Worm (Caenorhabditis elegans) whole organism, mixed stage, embryonic: Measurements from ENCODE around the gene F38E1.3.

Experiments
- ceh-43 ChIP-seq: fragments of 200-800 bp; sonication (Bioruptor generic); optimal IDR thresholded peaks from 2 replicates; lab custom pipeline; 2018; ENCODE audit warnings: mild to moderate bottlenecking, missing genetic modification characterization, moderate library complexity, missing compliant biosample characterization
- elt-1 ChIP-seq: sonication (generic microtip); optimal IDR thresholded peaks from 2 replicates; lab custom pipeline; 2017; ENCODE audit warnings: missing genetic modification characterization, mild to moderate bottlenecking, missing compliant biosample characterization, antibody characterized with exemption, moderate library complexity, borderline replicate concordance; ENCODE audit not compliant: insufficient read depth
- flh-1 ChIP-seq: fragments of 200-800 bp; sonication (Bioruptor generic); optimal IDR thresholded peaks from 2 replicates; lab custom pipeline; 2018; ENCODE audit warnings: mild to moderate bottlenecking, missing genetic modification characterization, moderate library complexity, missing compliant biosample characterization
- lsy-2 ChIP-seq: fragments of 150-350 bp; optimal IDR thresholded peaks from 2 replicates; lab custom pipeline; 2014; ENCODE audit warnings: missing biosample characterization, missing genetic modification characterization
- nhr-12 ChIP-seq: fragments of 150-350 bp; optimal IDR thresholded peaks from 2 replicates; lab custom pipeline; 2014; ENCODE audit warnings: missing biosample characterization, missing genetic modification characterization
- nhr-237 ChIP-seq: fragments of 150-350 bp; optimal IDR thresholded peaks from 2 replicates; lab custom pipeline; 2014; ENCODE audit warnings: missing biosample characterization, missing genetic modification characterization
- sptf-1 ChIP-seq: sonication (generic microtip); optimal IDR thresholded peaks from 2 replicates; lab custom pipeline; 2017; ENCODE audit warnings: mild to moderate bottlenecking, missing genetic modification characterization, moderate library complexity, missing compliant biosample characterization
- ztf-11 ChIP-seq: fragments of 150-350 bp; optimal IDR thresholded peaks from 2 replicates; lab custom pipeline; 2014; ENCODE audit warnings: missing biosample characterization, missing genetic modification characterization

- no peak for TF ChIP-seq sptf-1
- TF ChIP-seq ceh-43 (GFP tag; lab: Kevin White, UChicago): no peak
- no peak for TF ChIP-seq ztf-11 (tag; lab: Kevin White, UChicago)
- TF ChIP-seq lsy-2 (tag; lab: Kevin White, UChicago): no peak
- TF ChIP-seq flh-1: no peak
- no peak for TF ChIP-seq nhr-237
- TF ChIP-seq nhr-12: no peak
- no peak for TF ChIP-seq elt-1 (tag; lab: Kevin White, UChicago)
Measured at ce11 chrV:8415113-8415530, 39.2 kb downstream of the F38E1.3 start.
